Worm (Caenorhabditis elegans) whole organism, L3 larva: ENCODE results near the gene T06E4.5.

ENCODE experiments used
- R02D3.7 ChIP-seq: fragments of 150-350 bp; optimal IDR thresholded peaks from 2 replicates; lab custom pipeline; 2014; ENCODE audit warnings: missing biosample characterization, missing genetic modification characterization
- ZK546.5 ChIP-seq: sonication (generic microtip); optimal IDR thresholded peaks from 2 replicates; lab custom pipeline; 2017; ENCODE audit warnings: missing biosample characterization, missing genetic modification characterization
- aly-2 ChIP-seq: fragments of 150-350 bp; optimal IDR thresholded peaks from 2 replicates; lab custom pipeline; 2014; ENCODE audit warnings: missing biosample characterization, missing genetic modification characterization
- ama-1 ChIP-seq: fragments of 150-350 bp; optimal IDR thresholded peaks from 2 replicates; lab custom pipeline; 2018
- ceh-16 ChIP-seq: sonication (generic microtip); optimal IDR thresholded peaks from 2 replicates; lab custom pipeline; 2017; ENCODE audit warnings: missing biosample characterization, missing genetic modification characterization
- ceh-28 ChIP-seq: fragments of 150-350 bp; optimal IDR thresholded peaks from 2 replicates; lab custom pipeline; 2014; ENCODE audit warnings: missing biosample characterization, missing genetic modification reagents, missing genetic modification characterization
- ceh-82 ChIP-seq: fragments of 150-350 bp; optimal IDR thresholded peaks from 2 replicates; lab custom pipeline; 2014; ENCODE audit warnings: missing biosample characterization, missing genetic modification characterization
- ceh-9 ChIP-seq: sonication (generic microtip); optimal IDR thresholded peaks from 2 replicates; lab custom pipeline; 2018; ENCODE audit warnings: missing biosample characterization, missing genetic modification characterization
- daf-12 ChIP-seq: fragments of 150-350 bp; optimal IDR thresholded peaks from 2 replicates; lab custom pipeline; 2014; ENCODE audit warnings: missing biosample characterization, missing genetic modification reagents, missing genetic modification characterization
- egl-27 ChIP-seq: sonication (generic microtip); optimal IDR thresholded peaks from 4 replicates; lab custom pipeline; 2017; ENCODE audit warnings: missing biosample characterization, missing genetic modification reagents, missing genetic modification characterization
- egl-5 ChIP-seq: fragments of 150-350 bp; optimal IDR thresholded peaks from 2 replicates; lab custom pipeline; 2017; ENCODE audit warnings: missing biosample characterization, missing genetic modification reagents, missing genetic modification characterization, inconsistent platforms
- elt-1 ChIP-seq: fragments of 150-350 bp; optimal IDR thresholded peaks from 2 replicates; lab custom pipeline; 2014; ENCODE audit warnings: missing biosample characterization, missing genetic modification characterization
- elt-2 ChIP-seq: sonication (generic microtip); optimal IDR thresholded peaks from 2 replicates; lab custom pipeline; 2016; ENCODE audit warnings: missing genetic modification reagents, mild to moderate bottlenecking, missing genetic modification characterization, missing compliant biosample characterization
- elt-3 ChIP-seq, 3 experiments: fragments of 150-350 bp in 1 of 3; sonication (generic microtip) in 2 of 3; optimal IDR thresholded peaks; 2 replicates in 2 of 3; 4 replicates in 1 of 3; lab custom pipeline; 2014 to 2017; ENCODE audit warnings: missing biosample characterization in 3 of 3, missing genetic modification characterization in 3 of 3
- eor-1 ChIP-seq, 2 experiments: fragments of 150-350 bp; optimal IDR thresholded peaks; 2 replicates each; lab custom pipeline; 2014 to 2018; ENCODE audit warnings: missing biosample characterization in 2 of 2, missing genetic modification characterization in 2 of 2
- fkh-10 ChIP-seq: sonication (generic microtip); optimal IDR thresholded peaks from 2 replicates; lab custom pipeline; 2017; ENCODE audit warnings: missing biosample characterization, missing genetic modification reagents, missing genetic modification characterization
- fkh-2 ChIP-seq: fragments of 150-350 bp; optimal IDR thresholded peaks from 2 replicates; lab custom pipeline; 2014; ENCODE audit warnings: missing biosample characterization, missing genetic modification reagents, missing genetic modification characterization
- fos-1 ChIP-seq: fragments of 150-350 bp; optimal IDR thresholded peaks from 2 replicates; lab custom pipeline; 2014; ENCODE audit warnings: missing biosample characterization, missing genetic modification characterization
- hmg-11 ChIP-seq: sonication (generic microtip); optimal IDR thresholded peaks from 2 replicates; lab custom pipeline; 2016; ENCODE audit warnings: missing genetic modification characterization, missing compliant biosample characterization
- jun-1 ChIP-seq: fragments of 150-350 bp; optimal IDR thresholded peaks from 2 replicates; lab custom pipeline; 2014; ENCODE audit warnings: missing biosample characterization, missing genetic modification reagents, missing genetic modification characterization
- lin-15B ChIP-seq: fragments of 150-350 bp; optimal IDR thresholded peaks from 2 replicates; lab custom pipeline; 2014; ENCODE audit warnings: missing biosample characterization, missing genetic modification characterization
- lin-39 ChIP-seq: fragments of 150-350 bp; optimal IDR thresholded peaks from 2 replicates; lab custom pipeline; 2018; ENCODE audit warnings: missing biosample characterization, missing genetic modification reagents, missing genetic modification characterization
- lsy-12 ChIP-seq: sonication (generic microtip); optimal IDR thresholded peaks from 2 replicates; lab custom pipeline; 2016; ENCODE audit warnings: mild to moderate bottlenecking, missing genetic modification characterization, missing compliant biosample characterization
- mdl-1 ChIP-seq: fragments of 150-350 bp; optimal IDR thresholded peaks from 2 replicates; lab custom pipeline; 2014; ENCODE audit warnings: missing biosample characterization, missing genetic modification characterization
- mml-1 ChIP-seq: fragments of 150-350 bp; sonication (generic microtip); optimal IDR thresholded peaks from 3 replicates; lab custom pipeline; 2014; ENCODE audit warnings: missing biosample characterization, missing genetic modification characterization
- nfya-1 ChIP-seq: sonication (generic microtip); optimal IDR thresholded peaks from 2 replicates; lab custom pipeline; 2017; ENCODE audit warnings: missing genetic modification characterization, mild to moderate bottlenecking, missing compliant biosample characterization, antibody characterized with exemption, moderate library complexity; ENCODE audit not compliant: insufficient read depth
- nhr-11 ChIP-seq: fragments of 150-350 bp; optimal IDR thresholded peaks from 2 replicates; lab custom pipeline; 2014; ENCODE audit warnings: missing biosample characterization, missing genetic modification characterization
- nhr-12 ChIP-seq: fragments of 150-350 bp; optimal IDR thresholded peaks from 2 replicates; lab custom pipeline; 2014; ENCODE audit warnings: missing biosample characterization, missing genetic modification characterization
- nhr-23 ChIP-seq: fragments of 150-350 bp; optimal IDR thresholded peaks from 2 replicates; lab custom pipeline; 2014; ENCODE audit warnings: missing biosample characterization, missing genetic modification reagents, missing genetic modification characterization
- nhr-237 ChIP-seq: fragments of 150-350 bp; optimal IDR thresholded peaks from 2 replicates; lab custom pipeline; 2014; ENCODE audit warnings: missing biosample characterization, missing genetic modification characterization
- nhr-25 ChIP-seq: sonication (generic microtip); optimal IDR thresholded peaks from 2 replicates; lab custom pipeline; 2017; ENCODE audit warnings: missing biosample characterization, missing genetic modification characterization
- nhr-28 ChIP-seq: fragments of 150-350 bp; optimal IDR thresholded peaks from 2 replicates; lab custom pipeline; 2014; ENCODE audit warnings: missing biosample characterization, missing genetic modification characterization
- nhr-43 ChIP-seq: sonication (generic microtip); optimal IDR thresholded peaks from 2 replicates; lab custom pipeline; 2016; ENCODE audit warnings: mild to moderate bottlenecking, missing genetic modification characterization, missing compliant biosample characterization; ENCODE audit not compliant: poor library complexity, severe bottlenecking
- nhr-67 ChIP-seq: fragments of 150-350 bp; optimal IDR thresholded peaks from 2 replicates; lab custom pipeline; 2014; ENCODE audit warnings: missing biosample characterization, missing genetic modification characterization
- nhr-76 ChIP-seq: fragments of 150-350 bp; sonication (generic microtip); optimal IDR thresholded peaks from 5 replicates; lab custom pipeline; 2014; ENCODE audit warnings: missing biosample characterization, missing genetic modification characterization
- nhr-77 ChIP-seq: fragments of 150-350 bp; optimal IDR thresholded peaks from 2 replicates; lab custom pipeline; 2014; ENCODE audit warnings: missing biosample characterization, missing genetic modification characterization
- pha-4 ChIP-seq: fragments of 150-350 bp; optimal IDR thresholded peaks from 2 replicates; lab custom pipeline; 2014; ENCODE audit warnings: missing biosample characterization, missing genetic modification reagents, missing genetic modification characterization
- pqm-1 ChIP-seq: fragments of 150-350 bp; optimal IDR thresholded peaks from 2 replicates; lab custom pipeline; 2017; ENCODE audit warnings: missing biosample characterization, missing genetic modification characterization, inconsistent platforms
- sea-2 ChIP-seq: fragments of 150-350 bp; sonication (generic microtip); optimal IDR thresholded peaks from 4 replicates; lab custom pipeline; 2014; ENCODE audit warnings: missing biosample characterization, missing genetic modification reagents, missing genetic modification characterization
- skn-1 ChIP-seq: fragments of 150-350 bp; optimal IDR thresholded peaks from 2 replicates; lab custom pipeline; 2014; ENCODE audit warnings: missing biosample characterization, missing genetic modification characterization
- snpc-4 ChIP-seq: fragments of 150-350 bp; optimal IDR thresholded peaks from 2 replicates; lab custom pipeline; 2014; ENCODE audit warnings: missing biosample characterization, missing genetic modification characterization
- tbx-2 ChIP-seq: sonication (generic microtip); optimal IDR thresholded peaks from 2 replicates; lab custom pipeline; 2016; ENCODE audit warnings: mild to moderate bottlenecking, missing genetic modification characterization, missing compliant biosample characterization
- unc-39 ChIP-seq: sonication (generic microtip); optimal IDR thresholded peaks from 4 replicates; lab custom pipeline; 2017; ENCODE audit warnings: missing biosample characterization, missing genetic modification characterization
- unc-62 ChIP-seq: fragments of 150-350 bp; sonication (generic microtip); optimal IDR thresholded peaks from 4 replicates; lab custom pipeline; 2014; ENCODE audit warnings: missing biosample characterization, missing genetic modification reagents, missing genetic modification characterization
- zag-1 ChIP-seq: fragments of 150-350 bp; optimal IDR thresholded peaks from 2 replicates; lab custom pipeline; 2014; ENCODE audit warnings: missing biosample characterization, missing genetic modification characterization
- ztf-11 ChIP-seq: fragments of 150-350 bp; optimal IDR thresholded peaks from 2 replicates; lab custom pipeline; 2014; ENCODE audit warnings: missing biosample characterization, missing genetic modification characterization
- ztf-4 ChIP-seq: fragments of 150-350 bp; optimal IDR thresholded peaks from 2 replicates; lab custom pipeline; 2014; ENCODE audit warnings: missing biosample characterization, missing genetic modification characterization

T06E4.5 gene

DNA sequence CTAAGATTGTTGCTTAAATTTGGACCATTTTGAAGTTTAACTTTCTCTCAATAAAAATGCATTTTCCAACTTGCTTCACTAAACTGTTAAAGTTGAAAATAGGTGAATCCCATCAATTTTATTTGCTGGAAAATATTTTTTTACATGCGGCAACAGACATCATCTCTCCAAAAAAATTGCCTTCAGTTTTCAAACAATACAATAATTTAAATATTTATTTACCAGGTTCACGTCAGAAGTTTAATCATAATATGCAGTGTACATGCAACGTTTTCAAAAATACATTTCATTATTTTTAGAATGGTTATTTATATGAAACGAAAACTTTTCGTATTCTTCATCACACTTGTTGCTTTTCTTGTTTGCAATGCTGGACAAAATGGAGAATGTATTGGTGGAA, at the start of gene T06E4.5:
TSS of gene T06E4.5 (plus strand) at position 301 of the 400 bp plus-strand sequence.
- TF ChIP-seq ama-1 (lab: Kevin White, UChicago): no peak
- TF ChIP-seq tbx-2 (tag; lab: Kevin White, UChicago): no peak
- no peak for TF ChIP-seq fos-1 (tag; lab: Kevin White, UChicago)
- TF ChIP-seq, all 47 proteins: peak for 0

DNA sequence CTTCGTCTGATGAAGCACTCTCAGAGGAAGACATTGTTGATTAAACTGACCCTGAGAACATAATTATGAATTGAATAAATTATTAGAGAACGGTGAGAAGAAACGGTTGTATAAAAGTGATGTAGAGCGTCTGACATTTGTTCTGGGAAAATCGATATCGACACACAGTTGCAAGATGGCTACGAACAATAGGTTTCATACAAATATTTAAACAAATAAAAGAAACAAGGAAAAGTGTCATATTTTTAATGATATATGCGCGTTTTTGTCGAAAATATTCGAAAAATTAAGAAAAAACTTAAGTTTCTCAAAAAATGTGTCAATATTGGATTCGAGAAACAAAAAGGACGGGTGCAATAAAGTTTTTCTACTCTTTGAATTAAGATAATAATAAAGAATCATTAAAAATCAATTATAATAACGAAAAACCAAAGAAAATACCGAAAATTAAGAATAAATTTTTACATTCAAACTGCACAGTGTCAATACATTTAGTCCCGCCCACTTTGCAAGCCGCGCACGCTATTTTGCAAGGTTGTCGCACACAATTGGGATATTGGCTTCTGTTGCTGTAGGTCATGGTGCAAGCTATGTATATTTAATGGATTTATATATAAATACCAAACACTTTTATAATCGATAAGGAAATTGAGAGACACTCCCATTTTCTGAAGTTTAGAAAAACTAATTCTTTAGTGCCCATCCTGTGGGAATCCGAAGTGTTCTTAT, 48.3 kb upstream of the T06E4.5 start, which contains the start of gene rtfo-1:
TSS of gene rtfo-1 (minus strand) at position 51 of the 729 bp plus-strand sequence.
- TF ChIP-seq ztf-4 (tag; lab: Kevin White, UChicago) (no peak), fkh-10 (no peak), nhr-11 (no peak), ZK546.5 (no peak), hmg-11 (tag; lab: Kevin White, UChicago) (peak; percentile 62), lsy-12 (tag; lab: Kevin White, UChicago) (no peak), elt-3 (tag; optimal IDR thresholded peaks at IDR 0.05; lab: Kevin White, UChicago) (no peak), ceh-82 (tag; lab: Kevin White, UChicago) (no peak), lin-39 (tag; lab: Kevin White, UChicago) (no peak), snpc-4 (peak; percentile 4), nhr-77 (tag; lab: Kevin White, UChicago) (no peak), mml-1 (tag; lab: Kevin White, UChicago) (no peak), egl-27 (no peak), nfya-1 (tag; lab: Kevin White, UChicago) (no peak), daf-12 (tag; lab: Kevin White, UChicago) (no peak), ceh-16 (no peak), skn-1 (tag; lab: Kevin White, UChicago) (no peak), aly-2 (tag; lab: Kevin White, UChicago) (no peak), eor-1 (tag; optimal IDR thresholded peaks at IDR 0.05; lab: Kevin White, UChicago) (no peak), elt-2 (peak; percentile 4), nhr-67 (tag; lab: Kevin White, UChicago) (no peak), tbx-2 (tag; lab: Kevin White, UChicago) (no peak), unc-39 (tag; lab: Kevin White, UChicago) (no peak), mdl-1 (no peak), pqm-1 (tag; lab: Kevin White, UChicago) (no peak), lin-15B (tag; lab: Kevin White, UChicago) (no peak), ceh-28 (no peak), nhr-237 (tag; lab: Kevin White, UChicago) (no peak), pha-4 (tag; lab: Kevin White, UChicago) (peak; percentile 60), R02D3.7 (tag; lab: Kevin White, UChicago) (no peak), nhr-43 (tag; lab: Kevin White, UChicago) (peak; percentile 45), unc-62 (GFP tag; lab: Kevin White, UChicago) (no peak), elt-1 (tag; lab: Kevin White, UChicago) (no peak), nhr-23 (peak; percentile 35), zag-1 (no peak), nhr-12 (tag; lab: Kevin White, UChicago) (no peak), egl-5 (tag; lab: Kevin White, UChicago) (no peak), fos-1 (tag; lab: Kevin White, UChicago) (no peak), sea-2 (no peak), ztf-11 (tag; lab: Kevin White, UChicago) (no peak), jun-1 (no peak), ama-1 (lab: Kevin White, UChicago) (no peak), nhr-25 (tag; lab: Kevin White, UChicago) (peak; percentile 18), nhr-76 (tag; lab: Kevin White, UChicago) (no peak), ceh-9 (no peak), nhr-28 (tag; lab: Kevin White, UChicago) (no peak), fkh-2 (tag; lab: Kevin White, UChicago) (no peak)
